Fruit fly (Drosophila melanogaster): ENCODE results near the gene CG2841.
A peak's percentile ranks its signal among the peaks of the same experiment; 100 is the strongest.

The CG2841 gene

DNA sequence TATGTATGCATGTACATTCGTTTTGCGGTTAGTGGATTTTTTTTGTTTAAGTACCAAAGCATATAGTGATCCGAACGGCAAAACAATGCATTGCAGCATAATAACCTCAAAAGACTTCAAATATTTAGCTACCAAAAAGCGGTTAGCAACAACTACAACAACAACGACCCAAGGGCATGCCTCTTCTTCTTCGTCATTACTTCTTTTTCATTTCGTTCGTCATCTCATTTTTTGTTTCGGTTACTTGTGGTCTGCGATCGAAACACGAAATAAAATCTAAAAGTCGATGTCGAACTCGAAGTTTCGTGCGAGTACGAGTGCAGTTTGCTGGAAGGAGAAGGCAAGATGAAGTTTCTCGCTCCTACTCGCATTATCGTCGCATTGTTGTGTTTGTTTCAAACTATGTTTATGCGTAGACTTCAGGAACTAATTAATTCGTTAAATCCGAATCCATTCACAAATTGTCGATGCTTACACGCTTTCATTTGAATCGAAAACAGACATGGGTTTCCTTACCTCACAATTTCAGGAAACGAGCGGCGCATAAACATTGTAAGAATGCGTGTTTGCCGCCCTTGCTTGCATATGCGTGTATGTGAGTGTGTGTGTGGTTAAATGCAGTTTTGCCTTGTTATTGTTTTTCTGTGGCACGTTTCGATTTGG is 67.3 kb downstream of the CG2841 start:
- peak; percentile 77 for TF ChIP-seq Rel (GFP tag; optimal IDR thresholded peaks at IDR 0.05)
- peak; percentile 50 for TF ChIP-seq Rel (tag; optimal IDR thresholded peaks at IDR 0.05)
- TF ChIP-seq Vsx2 (GFP tag; optimal IDR thresholded peaks at IDR 0.05; ENCODE audit: partially characterized antibody): no peak
- no peak for TF ChIP-seq jim (GFP tag; optimal IDR thresholded peaks at IDR 0.05)
- peak; percentile 94 for TF ChIP-seq h (GFP tag; optimal IDR thresholded peaks at IDR 0.05)
- TF ChIP-seq rgr (GFP tag; optimal IDR thresholded peaks at IDR 0.05): peak; percentile 93
- TF ChIP-seq Hr78 (GFP tag; optimal IDR thresholded peaks at IDR 0.05): no peak
- peak; percentile 81 for TF ChIP-seq tai (GFP tag; optimal IDR thresholded peaks at IDR 0.05)
- TF ChIP-seq ey (GFP tag; optimal IDR thresholded peaks at IDR 0.05): peak; percentile 91
- TF ChIP-seq foxo (GFP tag; optimal IDR thresholded peaks at IDR 0.05): peak; percentile 5 to 93
- peak; percentile 92 for TF ChIP-seq br (GFP tag; optimal IDR thresholded peaks at IDR 0.05)
- no peak for TF ChIP-seq Dif (GFP tag; optimal IDR thresholded peaks at IDR 0.05; ENCODE audit: partially characterized antibody)
- TF ChIP-seq Mio (GFP tag; optimal IDR thresholded peaks at IDR 0.05): no peak
- peak; percentile 72 for TF ChIP-seq Jra (GFP tag; optimal IDR thresholded peaks at IDR 0.05)
- no peak for TF ChIP-seq usp (GFP tag; optimal IDR thresholded peaks at IDR 0.05)
- peak; percentile 69 for TF ChIP-seq sv (GFP tag; optimal IDR thresholded peaks at IDR 0.05)
- TF ChIP-seq Hr83 (GFP tag; optimal IDR thresholded peaks at IDR 0.05; ENCODE audit: poor library complexity, severe bottlenecking): peak; percentile 77
- TF ChIP-seq OdsH (GFP tag; optimal IDR thresholded peaks at IDR 0.05): peak; percentile 91
- peak; percentile 76 for TF ChIP-seq CG9705 (GFP tag; optimal IDR thresholded peaks at IDR 0.05)
- TF ChIP-seq lola (GFP tag; optimal IDR thresholded peaks at IDR 0.05): no peak
- peak; percentile 87 for TF ChIP-seq dmrt93B (GFP tag; optimal IDR thresholded peaks at IDR 0.05)
- no peak for TF ChIP-seq dl (GFP tag; optimal IDR thresholded peaks at IDR 0.05; ENCODE audit: insufficient read depth in 1 of 2, partially characterized antibody in 2 of 2)
- no peak for TF ChIP-seq CrebA (GFP tag; optimal IDR thresholded peaks at IDR 0.05; ENCODE audit: borderline replicate concordance)
- TF ChIP-seq GATAd (GFP tag; optimal IDR thresholded peaks at IDR 0.05): peak; percentile 17
- peak; percentile 89 for TF ChIP-seq sage (GFP tag; optimal IDR thresholded peaks at IDR 0.05)
- peak; percentile 94 for TF ChIP-seq fru (GFP tag; optimal IDR thresholded peaks at IDR 0.05)
- TF ChIP-seq N (GFP tag; optimal IDR thresholded peaks at IDR 0.05): no peak
- peak; percentile 87 for TF ChIP-seq psq (GFP tag; optimal IDR thresholded peaks at IDR 0.05)
- TF ChIP-seq CG32264 (GFP tag; optimal IDR thresholded peaks at IDR 0.05): peak; percentile 88
- peak; percentile 95 for TF ChIP-seq woc (GFP tag; optimal IDR thresholded peaks at IDR 0.05)
- peak; percentile 31 for TF ChIP-seq dsf (GFP tag; optimal IDR thresholded peaks at IDR 0.05; ENCODE audit: borderline replicate concordance)
- TF ChIP-seq Hnf4 (GFP tag; optimal IDR thresholded peaks at IDR 0.05): peak; percentile 90
- no peak for TF ChIP-seq Abd-B (GFP tag; optimal IDR thresholded peaks at IDR 0.05)
- TF ChIP-seq pan (optimal IDR thresholded peaks at IDR 0.05): no peak
- peak; percentile 88 for TF ChIP-seq Sp1 (GFP tag; optimal IDR thresholded peaks at IDR 0.05)
- peak; percentile 91 for TF ChIP-seq HLH106 (tag; optimal IDR thresholded peaks at IDR 0.05)
- TF ChIP-seq brk (GFP tag; optimal IDR thresholded peaks at IDR 0.05): peak; percentile 82
- TF ChIP-seq Dfd (GFP tag; optimal IDR thresholded peaks at IDR 0.05): no peak
- no peak for TF ChIP-seq Myc (optimal IDR thresholded peaks at IDR 0.05)

DNA sequence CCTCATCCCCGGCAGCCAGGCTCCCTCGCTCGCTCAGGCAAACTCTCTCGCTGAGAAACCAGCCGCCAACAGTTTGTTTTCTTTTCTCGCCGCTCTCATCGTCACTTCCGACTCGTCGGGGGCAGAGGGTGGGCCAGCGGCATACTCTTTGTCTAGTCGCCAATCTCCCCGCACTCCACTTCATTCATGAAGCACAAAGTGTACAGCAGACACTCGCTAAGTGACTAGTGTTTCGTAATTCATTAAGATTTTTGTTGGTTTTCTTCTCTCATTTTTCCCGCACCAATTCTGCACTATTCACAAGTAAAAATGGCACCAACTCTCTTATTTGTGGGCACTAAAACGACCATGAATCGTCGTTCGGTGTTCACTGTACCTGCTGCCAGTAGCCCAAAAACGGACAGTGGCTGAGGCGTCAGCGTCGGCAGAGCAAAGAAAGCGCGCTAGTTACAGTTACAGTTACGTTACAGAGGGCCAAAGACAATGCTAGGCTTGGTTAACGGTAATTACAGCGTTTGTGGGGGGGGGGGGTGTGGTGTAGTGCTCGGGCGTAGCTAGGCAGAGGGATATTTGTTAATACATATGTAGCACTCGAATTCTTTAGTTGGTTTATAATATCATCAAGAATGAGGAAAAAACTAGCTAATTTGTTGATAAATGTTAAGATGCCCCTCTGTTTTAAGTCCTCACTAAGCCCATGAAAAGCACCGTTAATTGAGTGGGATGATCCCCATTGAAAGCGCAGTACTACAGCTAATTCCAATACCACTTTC is 68.5 kb downstream of the CG2841 start:
- no peak for TF ChIP-seq Hr83 (GFP tag; optimal IDR thresholded peaks at IDR 0.05; ENCODE audit: poor library complexity, severe bottlenecking)
- no peak for TF ChIP-seq CrebA (GFP tag; optimal IDR thresholded peaks at IDR 0.05; ENCODE audit: borderline replicate concordance)
- TF ChIP-seq Myc (optimal IDR thresholded peaks at IDR 0.05): no peak
- TF ChIP-seq ey (GFP tag; optimal IDR thresholded peaks at IDR 0.05): peak; percentile 93
- peak; percentile 84 for TF ChIP-seq HLH106 (tag; optimal IDR thresholded peaks at IDR 0.05)
- peak; percentile 76 for TF ChIP-seq dmrt93B (GFP tag; optimal IDR thresholded peaks at IDR 0.05)
- peak; percentile 93 for TF ChIP-seq fru (GFP tag; optimal IDR thresholded peaks at IDR 0.05)
- no peak for TF ChIP-seq Rel (GFP tag; optimal IDR thresholded peaks at IDR 0.05)
- TF ChIP-seq Rel (tag; optimal IDR thresholded peaks at IDR 0.05): peak; percentile 35
- no peak for TF ChIP-seq GATAd (GFP tag; optimal IDR thresholded peaks at IDR 0.05)
- TF ChIP-seq dsf (GFP tag; optimal IDR thresholded peaks at IDR 0.05; ENCODE audit: borderline replicate concordance): no peak
- peak; percentile 85 for TF ChIP-seq Hnf4 (GFP tag; optimal IDR thresholded peaks at IDR 0.05)
- TF ChIP-seq h (GFP tag; optimal IDR thresholded peaks at IDR 0.05): peak; percentile 94
- peak; percentile 81 for TF ChIP-seq Sp1 (GFP tag; optimal IDR thresholded peaks at IDR 0.05)
- TF ChIP-seq woc (GFP tag; optimal IDR thresholded peaks at IDR 0.05): peak; percentile 37
- no peak for TF ChIP-seq Abd-B (GFP tag; optimal IDR thresholded peaks at IDR 0.05)
- TF ChIP-seq OdsH (GFP tag; optimal IDR thresholded peaks at IDR 0.05): peak; percentile 81
- peak; percentile 72 for TF ChIP-seq CG32264 (GFP tag; optimal IDR thresholded peaks at IDR 0.05)
- peak; percentile 57 for TF ChIP-seq sage (GFP tag; optimal IDR thresholded peaks at IDR 0.05)
- TF ChIP-seq foxo (GFP tag; optimal IDR thresholded peaks at IDR 0.05): peak; percentile 42 to 91
- TF ChIP-seq Mio (GFP tag; optimal IDR thresholded peaks at IDR 0.05): peak; percentile 62
- peak; percentile 97 for TF ChIP-seq sv (GFP tag; optimal IDR thresholded peaks at IDR 0.05)
- TF ChIP-seq dl (GFP tag; optimal IDR thresholded peaks at IDR 0.05; ENCODE audit: insufficient read depth in 1 of 2, partially characterized antibody in 2 of 2): no peak
- peak; percentile 24 for TF ChIP-seq Jra (GFP tag; optimal IDR thresholded peaks at IDR 0.05)
- peak; percentile 69 for TF ChIP-seq tai (GFP tag; optimal IDR thresholded peaks at IDR 0.05)
- peak; percentile 91 for TF ChIP-seq br (GFP tag; optimal IDR thresholded peaks at IDR 0.05)
- TF ChIP-seq Vsx2 (GFP tag; optimal IDR thresholded peaks at IDR 0.05; ENCODE audit: partially characterized antibody): no peak
- peak; percentile 71 for TF ChIP-seq psq (GFP tag; optimal IDR thresholded peaks at IDR 0.05)
- TF ChIP-seq rgr (GFP tag; optimal IDR thresholded peaks at IDR 0.05): peak; percentile 89
- no peak for TF ChIP-seq brk (GFP tag; optimal IDR thresholded peaks at IDR 0.05)

Measured in whole organism, wandering third instar larva.